Fruit fly (Drosophila melanogaster): Measurements from ENCODE around the gene CG12061.

DNA sequence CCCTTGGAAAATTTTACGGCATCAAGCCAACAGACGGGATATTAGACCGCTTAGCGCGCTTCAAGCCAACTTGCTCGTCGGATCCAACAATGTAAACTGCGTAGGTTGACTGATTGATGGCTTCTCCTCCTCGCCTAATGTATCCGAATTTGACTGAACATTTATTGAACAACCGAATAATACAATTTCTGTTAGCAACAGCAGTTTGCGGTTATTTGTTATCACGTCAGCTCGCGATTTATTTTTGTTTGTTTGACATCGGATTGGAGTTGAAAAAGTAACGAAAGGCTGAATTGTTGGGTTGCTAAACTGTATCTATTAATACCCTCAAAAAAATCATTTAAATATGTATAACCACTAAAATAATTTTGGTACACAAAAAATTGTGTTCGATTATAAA lies 56.7 kb downstream of the CG12061 start, which contains the start of gene CG17159:
- TF ChIP-seq Doc2 (GFP tag; IDR thresholded peaks at IDR 0.05) (no peak), CG9817 (tag; optimal IDR thresholded peaks at IDR 0.05) (no peak), CG12744 (GFP tag; optimal IDR thresholded peaks at IDR 0.05) (no peak), Elba2 (GFP tag; optimal IDR thresholded peaks at IDR 0.05) (no peak), stwl (tag; optimal IDR thresholded peaks at IDR 0.05) (no peak), pan (optimal IDR thresholded peaks at IDR 0.05) (no peak), pan (GFP tag; optimal IDR thresholded peaks at IDR 0.05 in 1 of 2, IDR thresholded peaks at IDR 0.05 in 1 of 2) (no peak), ro (GFP tag; IDR thresholded peaks at IDR 0.05) (no peak), Hsf (GFP tag; optimal IDR thresholded peaks at IDR 0.05) (no peak), tna (GFP tag; IDR thresholded peaks at IDR 0.05; ENCODE audit: partially characterized antibody) (no peak), ERR (GFP tag; optimal IDR thresholded peaks at IDR 0.05) (no peak), CG32532 (GFP tag; IDR thresholded peaks at IDR 0.05) (no peak), CG10321 (GFP tag; IDR thresholded peaks at IDR 0.05) (no peak), cg (GFP tag; optimal IDR thresholded peaks at IDR 0.05) (no peak)
